Worm (Caenorhabditis elegans) whole organism, L1 larva: ENCODE data around the gene eas-1.

Experiments used
- C04F5.9 ChIP-seq: sonication (generic microtip); optimal IDR thresholded peaks from 2 replicates; lab custom pipeline; 2016; ENCODE audit warnings: missing genetic modification characterization, missing compliant biosample characterization
- C34B4.2 ChIP-seq: sonication (generic microtip); optimal IDR thresholded peaks from 2 replicates; lab custom pipeline; 2017; ENCODE audit warnings: mild to moderate bottlenecking, missing genetic modification characterization, missing compliant biosample characterization
- F16B12.6 ChIP-seq: fragments of 150-350 bp; optimal IDR thresholded peaks from 2 replicates; lab custom pipeline; 2014; ENCODE audit warnings: missing biosample characterization, missing genetic modification characterization
- aha-1 ChIP-seq: fragments of 150-350 bp; optimal IDR thresholded peaks from 2 replicates; lab custom pipeline; 2014; ENCODE audit warnings: missing biosample characterization, missing genetic modification characterization
- alr-1 ChIP-seq: fragments of 200-800 bp; sonication (Bioruptor generic); optimal IDR thresholded peaks from 2 replicates; lab custom pipeline; 2018; ENCODE audit warnings: borderline replicate concordance, mild to moderate bottlenecking, missing genetic modification characterization, missing compliant biosample characterization
- aly-2 ChIP-seq: fragments of 150-350 bp; optimal IDR thresholded peaks from 2 replicates; lab custom pipeline; 2014; ENCODE audit warnings: missing biosample characterization, missing genetic modification characterization
- blmp-1 ChIP-seq: fragments of 150-350 bp; optimal IDR thresholded peaks from 2 replicates; lab custom pipeline; 2014; ENCODE audit warnings: missing biosample characterization, missing genetic modification characterization
- ceh-63 ChIP-seq: fragments of 200-800 bp; sonication (Bioruptor generic); optimal IDR thresholded peaks from 2 replicates; lab custom pipeline; 2018; ENCODE audit warnings: mild to moderate bottlenecking, missing genetic modification characterization, missing compliant biosample characterization
- ceh-8 ChIP-seq: fragments of 200-800 bp; sonication (Bioruptor generic); optimal IDR thresholded peaks from 2 replicates; lab custom pipeline; 2018; ENCODE audit warnings: mild to moderate bottlenecking, missing genetic modification characterization, moderate library complexity, missing compliant biosample characterization
- ces-1 ChIP-seq: fragments of 150-350 bp; optimal IDR thresholded peaks from 2 replicates; lab custom pipeline; 2014; ENCODE audit warnings: missing biosample characterization, missing genetic modification reagents, missing genetic modification characterization
- dpl-1 ChIP-seq, 3 experiments: fragments of 150-350 bp in 2 of 3; sonication (generic microtip) in 1 of 3; optimal IDR thresholded peaks; 2 replicates each; lab custom pipeline; 2014 to 2017; ENCODE audit warnings: missing biosample characterization in 3 of 3, missing genetic modification characterization in 3 of 3, missing genetic modification reagents in 3 of 3
- dsc-1 ChIP-seq: sonication (generic microtip); optimal IDR thresholded peaks from 2 replicates; lab custom pipeline; 2016; ENCODE audit warnings: mild to moderate bottlenecking, missing genetic modification characterization, missing compliant biosample characterization
- efl-1 ChIP-seq, 4 experiments: fragments of 150-350 bp; optimal IDR thresholded peaks in 3 of 4; peaks in 1 of 4; 1 replicate in 1 of 4; 2 replicates in 3 of 4; lab custom pipeline; 2014; ENCODE audit warnings: missing biosample characterization in 2 of 4, missing genetic modification characterization in 2 of 4, missing genetic modification reagents in 2 of 4
- egl-27 ChIP-seq, 2 experiments: fragments of 150-350 bp in 1 of 2; sonication (generic microtip); optimal IDR thresholded peaks; 3 replicates each; lab custom pipeline; 2017 to 2018; ENCODE audit warnings: missing biosample characterization in 2 of 2, missing genetic modification characterization in 2 of 2, missing genetic modification reagents in 2 of 2
- elt-2 ChIP-seq: sonication (generic microtip); optimal IDR thresholded peaks from 2 replicates; lab custom pipeline; 2016; ENCODE audit warnings: missing genetic modification characterization, mild to moderate bottlenecking, inconsistent platforms, missing compliant biosample characterization, missing genetic modification reagents
- ets-5 ChIP-seq: fragments of 200-800 bp; sonication (Bioruptor generic); IDR thresholded peaks from 2 replicates; pipeline ENCODE4 v1.3.6; 2022; ENCODE audit warnings: missing genetic modification characterization, missing compliant biosample characterization
- fkh-10 ChIP-seq: sonication (generic microtip); optimal IDR thresholded peaks from 2 replicates; lab custom pipeline; 2017; ENCODE audit warnings: missing biosample characterization, missing genetic modification reagents, missing genetic modification characterization
- fkh-8 ChIP-seq: sonication (generic microtip); optimal IDR thresholded peaks from 2 replicates; lab custom pipeline; 2016; ENCODE audit warnings: mild to moderate bottlenecking, missing genetic modification characterization, missing compliant biosample characterization
- fos-1 ChIP-seq: fragments of 150-350 bp; optimal IDR thresholded peaks from 2 replicates; lab custom pipeline; 2014; ENCODE audit warnings: missing biosample characterization, missing genetic modification characterization
- grh-1 ChIP-seq: fragments of 200-800 bp; sonication (Bioruptor generic); IDR thresholded peaks from 2 replicates; pipeline ENCODE4 v1.3.6; 2022; ENCODE audit warnings: missing genetic modification reagents, missing genetic modification characterization, missing compliant biosample characterization
- hlh-17 ChIP-seq: fragments of 200-800 bp; sonication (Bioruptor generic); optimal IDR thresholded peaks from 2 replicates; lab custom pipeline; 2018; ENCODE audit warnings: missing genetic modification characterization, mild to moderate bottlenecking, missing compliant biosample characterization, moderate library complexity, borderline replicate concordance
- irx-1 ChIP-seq: sonication (generic microtip); optimal IDR thresholded peaks from 2 replicates; lab custom pipeline; 2016; ENCODE audit warnings: missing genetic modification characterization, missing compliant biosample characterization
- isw-1 ChIP-seq: fragments of 200-800 bp; sonication (Bioruptor generic); IDR thresholded peaks from 2 replicates; pipeline ENCODE4 v1.3.6; 2022; ENCODE audit warnings: missing genetic modification characterization, missing compliant biosample characterization
- jun-1 ChIP-seq: fragments of 150-350 bp; optimal IDR thresholded peaks from 2 replicates; lab custom pipeline; 2014; ENCODE audit warnings: missing biosample characterization, missing genetic modification reagents, missing genetic modification characterization
- lin-13 ChIP-seq: fragments of 150-350 bp; optimal IDR thresholded peaks from 2 replicates; lab custom pipeline; 2014; ENCODE audit warnings: missing biosample characterization, missing genetic modification reagents, missing genetic modification characterization
- lin-14 ChIP-seq: fragments of 200-800 bp; sonication (Bioruptor generic); optimal IDR thresholded peaks from 2 replicates; lab custom pipeline; 2018; ENCODE audit warnings: mild to moderate bottlenecking, missing genetic modification characterization, moderate library complexity, missing compliant biosample characterization
- lin-15B ChIP-seq: fragments of 150-350 bp; sonication (generic microtip); optimal IDR thresholded peaks from 3 replicates; lab custom pipeline; 2014; ENCODE audit warnings: missing biosample characterization, missing genetic modification characterization
- mab-9 ChIP-seq: fragments of 200-800 bp; sonication (Bioruptor generic); IDR thresholded peaks from 2 replicates; pipeline ENCODE4 v1.3.6; 2022; ENCODE audit warnings: missing genetic modification reagents, missing genetic modification characterization, missing compliant biosample characterization
- mdl-1 ChIP-seq, 2 experiments: fragments of 150-350 bp; optimal IDR thresholded peaks; 2 replicates each; lab custom pipeline; 2014 to 2017; ENCODE audit warnings: missing biosample characterization in 2 of 2, missing genetic modification characterization in 2 of 2, inconsistent platforms in 1 of 2
- mef-2 ChIP-seq: fragments of 150-350 bp; optimal IDR thresholded peaks from 2 replicates; lab custom pipeline; 2014; ENCODE audit warnings: missing biosample characterization, missing genetic modification characterization
- nhr-11 ChIP-seq: fragments of 150-350 bp; optimal IDR thresholded peaks from 2 replicates; lab custom pipeline; 2014; ENCODE audit warnings: missing biosample characterization, missing genetic modification characterization
- nhr-20 ChIP-seq: sonication (generic microtip); optimal IDR thresholded peaks from 2 replicates; lab custom pipeline; 2016; ENCODE audit warnings: mild to moderate bottlenecking, missing genetic modification characterization, missing compliant biosample characterization
- nhr-237 ChIP-seq: fragments of 150-350 bp; optimal IDR thresholded peaks from 2 replicates; lab custom pipeline; 2014; ENCODE audit warnings: missing biosample characterization, missing genetic modification characterization
- nhr-47 ChIP-seq: sonication (generic microtip); optimal IDR thresholded peaks from 2 replicates; lab custom pipeline; 2016; ENCODE audit warnings: mild to moderate bottlenecking, missing genetic modification characterization, moderate library complexity, missing compliant biosample characterization
- nhr-71 ChIP-seq: sonication (generic microtip); optimal IDR thresholded peaks from 2 replicates; lab custom pipeline; 2016; ENCODE audit warnings: mild to moderate bottlenecking, missing genetic modification characterization, moderate library complexity, missing compliant biosample characterization
- nhr-77 ChIP-seq: fragments of 150-350 bp; optimal IDR thresholded peaks from 2 replicates; lab custom pipeline; 2014; ENCODE audit warnings: missing biosample characterization, missing genetic modification characterization
- nhr-85 ChIP-seq: sonication (generic microtip); peaks from one replicate; lab custom pipeline; 2016; ENCODE audit warnings: missing genetic modification characterization, inconsistent platforms, missing compliant biosample characterization
- pag-3 ChIP-seq: sonication (generic microtip); optimal IDR thresholded peaks from 2 replicates; lab custom pipeline; 2017; ENCODE audit warnings: missing genetic modification characterization, mild to moderate bottlenecking, missing compliant biosample characterization, antibody characterized with exemption, borderline replicate concordance; ENCODE audit not compliant: insufficient read depth
- pax-3 ChIP-seq: fragments of 200-800 bp; sonication (Bioruptor generic); optimal IDR thresholded peaks from 2 replicates; lab custom pipeline; 2018; ENCODE audit warnings: mild to moderate bottlenecking, missing genetic modification characterization, moderate library complexity, missing compliant biosample characterization
- rnt-1 ChIP-seq: sonication (generic microtip); optimal IDR thresholded peaks from 2 replicates; lab custom pipeline; 2016; ENCODE audit warnings: mild to moderate bottlenecking, missing genetic modification characterization, moderate library complexity, missing compliant biosample characterization
- snpc-4 ChIP-seq: fragments of 150-350 bp; optimal IDR thresholded peaks from 2 replicates; lab custom pipeline; 2014; ENCODE audit warnings: missing biosample characterization, missing genetic modification characterization
- snu-23 ChIP-seq: sonication (generic microtip); optimal IDR thresholded peaks from 2 replicates; lab custom pipeline; 2016; ENCODE audit warnings: missing genetic modification characterization, missing compliant biosample characterization
- sup-37 ChIP-seq: fragments of 200-800 bp; sonication (Bioruptor generic); optimal IDR thresholded peaks from 2 replicates; lab custom pipeline; 2018; ENCODE audit warnings: mild to moderate bottlenecking, missing genetic modification characterization, missing compliant biosample characterization
- tbx-2 ChIP-seq: sonication (generic microtip); optimal IDR thresholded peaks from 2 replicates; lab custom pipeline; 2016; ENCODE audit warnings: missing genetic modification characterization, missing compliant biosample characterization
- unc-130 ChIP-seq: fragments of 150-350 bp; optimal IDR thresholded peaks from 2 replicates; lab custom pipeline; 2017; ENCODE audit warnings: missing biosample characterization, missing genetic modification characterization, inconsistent platforms
- unc-30 ChIP-seq: sonication (generic microtip); optimal IDR thresholded peaks from 2 replicates; lab custom pipeline; 2017; ENCODE audit warnings: missing biosample characterization, missing genetic modification characterization
- unc-62 ChIP-seq: fragments of 150-350 bp; optimal IDR thresholded peaks from 2 replicates; lab custom pipeline; 2014; ENCODE audit warnings: missing biosample characterization, missing genetic modification reagents, missing genetic modification characterization
- unc-86 ChIP-seq: sonication (generic microtip); optimal IDR thresholded peaks from 2 replicates; lab custom pipeline; 2016; ENCODE audit warnings: missing genetic modification characterization, missing compliant biosample characterization
- unc-98 ChIP-seq: fragments of 200-800 bp; sonication (Bioruptor generic); IDR thresholded peaks from 2 replicates; pipeline ENCODE4 v1.3.6; 2022; ENCODE audit warnings: missing genetic modification characterization, missing compliant biosample characterization
- zag-1 ChIP-seq: fragments of 150-350 bp; optimal IDR thresholded peaks from 2 replicates; lab custom pipeline; 2014; ENCODE audit warnings: missing biosample characterization, missing genetic modification characterization
- ztf-11 ChIP-seq, 2 experiments: sonication (generic microtip); optimal IDR thresholded peaks; 2 replicates each; lab custom pipeline; 2016 to 2017; ENCODE audit warnings: missing genetic modification characterization in 2 of 2, missing biosample characterization in 1 of 2, missing compliant biosample characterization in 1 of 2
- ztf-4 ChIP-seq: fragments of 150-350 bp; optimal IDR thresholded peaks from 2 replicates; lab custom pipeline; 2014; ENCODE audit warnings: missing biosample characterization, missing genetic modification characterization

eas-1 gene

ce11 chrII:4739984-4740462 is at the start of gene eas-1:
eas-1 (plus strand) TSS chrII:4740412.
- TF ChIP-seq unc-130 (tag; lab: Kevin White, UChicago) (peak; percentile 18), blmp-1 (peak; percentile 73), hlh-17 (GFP tag; lab: Kevin White, UChicago) (no peak), unc-86 (tag; lab: Kevin White, UChicago) (peak; percentile 75), zag-1 (no peak), F16B12.6 (tag; lab: Kevin White, UChicago) (peak; percentile 81), pax-3 (tag; lab: Kevin White, UChicago) (peak; percentile 87), C04F5.9 (peak; percentile 78), fkh-8 (peak; percentile 82), unc-30 (no peak), efl-1 (optimal IDR thresholded peaks at IDR 0.05; lab: Kevin White, UChicago) (peak; percentile 97 to 100), efl-1 (GFP tag; optimal IDR thresholded peaks at IDR 0.05 in 1 of 2; lab: Kevin White, UChicago) (peak; percentile 96 to 99), lin-15B (tag; lab: Kevin White, UChicago) (peak; percentile 55), isw-1 (GFP tag; lab: Robert Waterston, UW) (peak; percentile 81), mdl-1 (tag; optimal IDR thresholded peaks at IDR 0.05; lab: Kevin White, UChicago) (peak; percentile 20 to 88), nhr-47 (tag; lab: Kevin White, UChicago) (peak; percentile 92), snpc-4 (peak; percentile 67), fkh-10 (GFP tag; lab: Kevin White, UChicago) (peak; percentile 25), ztf-4 (tag; lab: Kevin White, UChicago) (no peak), mef-2 (tag; lab: Kevin White, UChicago) (peak; percentile 9), lin-13 (peak; percentile 37), dpl-1 (GFP tag; optimal IDR thresholded peaks at IDR 0.05; lab: Kevin White, UChicago) (peak; percentile 92 to 96 (median 95)), ets-5 (GFP tag; lab: Robert Waterston, UW) (no peak), pag-3 (tag; lab: Kevin White, UChicago) (no peak), dsc-1 (tag; lab: Kevin White, UChicago) (peak; percentile 86), mab-9 (GFP tag; lab: Robert Waterston, UW) (peak; percentile 69), ztf-11 (tag; optimal IDR thresholded peaks at IDR 0.05; lab: Kevin White, UChicago) (peak in 1 of 2 experiments; percentile 88), egl-27 (tag; optimal IDR thresholded peaks at IDR 0.05; lab: Kevin White, UChicago) (no peak), irx-1 (tag; lab: Kevin White, UChicago) (peak; percentile 92), ceh-8 (GFP tag; lab: Kevin White, UChicago) (peak; percentile 63), lin-14 (GFP tag; lab: Kevin White, UChicago) (peak; percentile 83), aha-1 (tag; lab: Kevin White, UChicago) (no peak), sup-37 (GFP tag; lab: Kevin White, UChicago) (no peak), nhr-11 (tag; lab: Kevin White, UChicago) (no peak), alr-1 (tag; lab: Kevin White, UChicago) (no peak), C34B4.2 (tag; lab: Kevin White, UChicago) (no peak), ces-1 (GFP tag; lab: Kevin White, UChicago) (no peak), nhr-71 (tag; lab: Kevin White, UChicago) (peak; percentile 91), nhr-20 (tag; lab: Kevin White, UChicago) (peak; percentile 86), fos-1 (tag; lab: Kevin White, UChicago) (peak; percentile 52), nhr-85 (tag; lab: Kevin White, UChicago) (peak; percentile 88), unc-98 (GFP tag; lab: Robert Waterston, UW) (peak; percentile 85), unc-62 (GFP tag; lab: Kevin White, UChicago) (no peak), ceh-63 (GFP tag; lab: Kevin White, UChicago) (no peak), jun-1 (tag; lab: Kevin White, UChicago) (peak; percentile 73), nhr-237 (peak; percentile 26), tbx-2 (tag; lab: Kevin White, UChicago) (peak; percentile 91), grh-1 (peak; percentile 61), snu-23 (GFP tag; lab: Kevin White, UChicago) (peak; percentile 86), aly-2 (no peak), elt-2 (tag; lab: Kevin White, UChicago) (peak; percentile 91), rnt-1 (tag; lab: Kevin White, UChicago) (peak; percentile 98), nhr-77 (no peak)
